Worm (Caenorhabditis elegans) whole organism, L2 larva: ENCODE measurements around the gene F42A9.6.

Experiments
- C34F6.9 ChIP-seq: fragments of 150-350 bp; optimal IDR thresholded peaks from 2 replicates; lab custom pipeline; 2014; ENCODE audit warnings: missing biosample characterization, missing genetic modification characterization
- F13H6.1 ChIP-seq: sonication (generic microtip); optimal IDR thresholded peaks from 2 replicates; lab custom pipeline; 2016; ENCODE audit warnings: missing genetic modification characterization, missing compliant biosample characterization
- Y55F3AM.14 ChIP-seq: fragments of 200-800 bp; sonication (Bioruptor generic); optimal IDR thresholded peaks from 2 replicates; lab custom pipeline; 2018; ENCODE audit warnings: mild to moderate bottlenecking, missing genetic modification characterization, missing compliant biosample characterization
- alr-1 ChIP-seq: fragments of 150-350 bp; optimal IDR thresholded peaks from 2 replicates; lab custom pipeline; 2014; ENCODE audit warnings: missing biosample characterization, missing genetic modification characterization
- aly-2 ChIP-seq: fragments of 150-350 bp; optimal IDR thresholded peaks from 2 replicates; lab custom pipeline; 2014; ENCODE audit warnings: missing biosample characterization, missing genetic modification characterization
- ama-1 ChIP-seq: fragments of 150-350 bp; optimal IDR thresholded peaks from 2 replicates; lab custom pipeline; 2018; ENCODE audit warnings: inconsistent platforms
- blmp-1 ChIP-seq: sonication (generic microtip); optimal IDR thresholded peaks from 2 replicates; lab custom pipeline; 2017; ENCODE audit warnings: missing genetic modification characterization, mild to moderate bottlenecking, missing compliant biosample characterization, antibody characterized with exemption, moderate library complexity; ENCODE audit not compliant: insufficient read depth
- ceh-16 ChIP-seq: fragments of 150-350 bp; optimal IDR thresholded peaks from 2 replicates; lab custom pipeline; 2014; ENCODE audit warnings: missing biosample characterization, missing genetic modification characterization
- ceh-82 ChIP-seq: fragments of 150-350 bp; optimal IDR thresholded peaks from 2 replicates; lab custom pipeline; 2014; ENCODE audit warnings: missing biosample characterization, missing genetic modification characterization
- crh-2 ChIP-seq: sonication (generic microtip); optimal IDR thresholded peaks from 2 replicates; lab custom pipeline; 2017; ENCODE audit warnings: missing biosample characterization, missing genetic modification characterization
- dmd-4 ChIP-seq: sonication (generic microtip); optimal IDR thresholded peaks from 2 replicates; lab custom pipeline; 2017; ENCODE audit warnings: missing biosample characterization, missing genetic modification characterization
- egl-27 ChIP-seq: sonication (generic microtip); optimal IDR thresholded peaks from 3 replicates; lab custom pipeline; 2017; ENCODE audit warnings: missing biosample characterization, missing genetic modification reagents, missing genetic modification characterization
- elt-1 ChIP-seq: fragments of 150-350 bp; optimal IDR thresholded peaks from 2 replicates; lab custom pipeline; 2014; ENCODE audit warnings: missing biosample characterization, missing genetic modification characterization
- elt-3 ChIP-seq: sonication (generic microtip); optimal IDR thresholded peaks from 2 replicates; lab custom pipeline; 2017; ENCODE audit warnings: missing biosample characterization, missing genetic modification characterization
- fos-1 ChIP-seq: fragments of 150-350 bp; optimal IDR thresholded peaks from 2 replicates; lab custom pipeline; 2014; ENCODE audit warnings: missing biosample characterization, missing genetic modification characterization
- gmeb-1 ChIP-seq: fragments of 150-350 bp; optimal IDR thresholded peaks from 2 replicates; lab custom pipeline; 2014; ENCODE audit warnings: missing biosample characterization, missing genetic modification characterization
- lin-11 ChIP-seq: fragments of 150-350 bp; sonication (generic microtip); optimal IDR thresholded peaks from 2 replicates; lab custom pipeline; 2014; ENCODE audit warnings: missing biosample characterization, missing genetic modification characterization, inconsistent platforms, mixed read lengths
- lin-39 ChIP-seq: fragments of 150-350 bp; optimal IDR thresholded peaks from 2 replicates; lab custom pipeline; 2014; ENCODE audit warnings: missing biosample characterization, missing genetic modification reagents, missing genetic modification characterization
- lsy-2 ChIP-seq, 2 experiments: fragments of 150-350 bp in 1 of 2; sonication (generic microtip) in 1 of 2; optimal IDR thresholded peaks; 2 replicates each; lab custom pipeline; 2014 to 2017; ENCODE audit warnings: missing biosample characterization in 2 of 2, missing genetic modification characterization in 2 of 2
- mab-5 ChIP-seq: fragments of 150-350 bp; optimal IDR thresholded peaks from 2 replicates; lab custom pipeline; 2014; ENCODE audit warnings: missing biosample characterization, missing genetic modification characterization
- mbf-1 ChIP-seq: sonication (generic microtip); optimal IDR thresholded peaks from 2 replicates; lab custom pipeline; 2017; ENCODE audit warnings: missing biosample characterization, missing genetic modification characterization
- mdl-1 ChIP-seq, 2 experiments: fragments of 150-350 bp in 1 of 2; sonication (generic microtip) in 1 of 2; optimal IDR thresholded peaks; 2 replicates each; lab custom pipeline; 2017; ENCODE audit warnings: missing biosample characterization in 2 of 2, missing genetic modification characterization in 2 of 2
- nhr-10 ChIP-seq: sonication (generic microtip); optimal IDR thresholded peaks from 2 replicates; lab custom pipeline; 2017; ENCODE audit warnings: missing biosample characterization, missing genetic modification characterization
- nhr-11 ChIP-seq: fragments of 150-350 bp; optimal IDR thresholded peaks from 2 replicates; lab custom pipeline; 2014; ENCODE audit warnings: missing biosample characterization, missing genetic modification characterization
- nhr-129 ChIP-seq: fragments of 150-350 bp; optimal IDR thresholded peaks from 2 replicates; lab custom pipeline; 2014; ENCODE audit warnings: missing biosample characterization, missing genetic modification characterization
- nhr-21 ChIP-seq: fragments of 150-350 bp; optimal IDR thresholded peaks from 2 replicates; lab custom pipeline; 2014; ENCODE audit warnings: missing biosample characterization, missing genetic modification characterization
- nhr-23 ChIP-seq: fragments of 150-350 bp; optimal IDR thresholded peaks from 2 replicates; lab custom pipeline; 2014; ENCODE audit warnings: missing biosample characterization, missing genetic modification reagents, missing genetic modification characterization
- nhr-25 ChIP-seq: fragments of 150-350 bp; sonication (generic microtip); optimal IDR thresholded peaks from 3 replicates; lab custom pipeline; 2014; ENCODE audit warnings: missing biosample characterization, missing genetic modification characterization
- nhr-6 ChIP-seq: fragments of 150-350 bp; optimal IDR thresholded peaks from 2 replicates; lab custom pipeline; 2014; ENCODE audit warnings: missing biosample characterization, missing genetic modification characterization
- nhr-77 ChIP-seq: fragments of 150-350 bp; optimal IDR thresholded peaks from 2 replicates; lab custom pipeline; 2014; ENCODE audit warnings: missing biosample characterization, missing genetic modification characterization
- peb-1 ChIP-seq: fragments of 150-350 bp; optimal IDR thresholded peaks from 2 replicates; lab custom pipeline; 2014; ENCODE audit warnings: missing biosample characterization, missing genetic modification characterization
- sem-4 ChIP-seq: fragments of 150-350 bp; optimal IDR thresholded peaks from 2 replicates; lab custom pipeline; 2014; ENCODE audit warnings: missing biosample characterization, missing genetic modification reagents, missing genetic modification characterization
- skn-1 ChIP-seq: sonication (generic microtip); optimal IDR thresholded peaks from 2 replicates; lab custom pipeline; 2017; ENCODE audit warnings: missing biosample characterization, missing genetic modification characterization
- sma-3 ChIP-seq: sonication (generic microtip); optimal IDR thresholded peaks from 2 replicates; lab custom pipeline; 2016; ENCODE audit warnings: missing genetic modification reagents, missing genetic modification characterization, missing compliant biosample characterization
- sma-9 ChIP-seq, 2 experiments: fragments of 150-350 bp in 1 of 2; sonication (generic microtip) in 1 of 2; optimal IDR thresholded peaks; 2 replicates each; lab custom pipeline; 2014 to 2016; ENCODE audit warnings: missing genetic modification characterization in 2 of 2, mild to moderate bottlenecking in 1 of 2, missing biosample characterization in 1 of 2, missing compliant biosample characterization in 1 of 2, missing genetic modification reagents in 1 of 2, moderate library complexity in 1 of 2
- snpc-4 ChIP-seq: fragments of 150-350 bp; optimal IDR thresholded peaks from 2 replicates; lab custom pipeline; 2014; ENCODE audit warnings: missing biosample characterization, missing genetic modification characterization
- unc-39 ChIP-seq: fragments of 150-350 bp; optimal IDR thresholded peaks from 2 replicates; lab custom pipeline; 2014; ENCODE audit warnings: missing biosample characterization, missing genetic modification characterization
- unc-55 ChIP-seq: fragments of 150-350 bp; sonication (generic microtip); optimal IDR thresholded peaks from 3 replicates; lab custom pipeline; 2014; ENCODE audit warnings: missing biosample characterization, missing genetic modification reagents, missing genetic modification characterization
- unc-62 ChIP-seq: fragments of 150-350 bp; optimal IDR thresholded peaks from 2 replicates; lab custom pipeline; 2014; ENCODE audit warnings: missing biosample characterization, missing genetic modification reagents, missing genetic modification characterization
- zag-1 ChIP-seq: fragments of 150-350 bp; optimal IDR thresholded peaks from 2 replicates; lab custom pipeline; 2014; ENCODE audit warnings: missing biosample characterization, missing genetic modification characterization
- ztf-1 ChIP-seq: fragments of 200-800 bp; sonication (Bioruptor generic); conservative IDR thresholded peaks from 2 replicates; pipeline ENCODE4 v1.3.6; 2022; ENCODE audit warnings: missing genetic modification characterization, missing compliant biosample characterization
- ztf-4 ChIP-seq: fragments of 150-350 bp; optimal IDR thresholded peaks from 2 replicates; lab custom pipeline; 2014; ENCODE audit warnings: missing biosample characterization, missing genetic modification characterization

Gene F42A9.6

DNA sequence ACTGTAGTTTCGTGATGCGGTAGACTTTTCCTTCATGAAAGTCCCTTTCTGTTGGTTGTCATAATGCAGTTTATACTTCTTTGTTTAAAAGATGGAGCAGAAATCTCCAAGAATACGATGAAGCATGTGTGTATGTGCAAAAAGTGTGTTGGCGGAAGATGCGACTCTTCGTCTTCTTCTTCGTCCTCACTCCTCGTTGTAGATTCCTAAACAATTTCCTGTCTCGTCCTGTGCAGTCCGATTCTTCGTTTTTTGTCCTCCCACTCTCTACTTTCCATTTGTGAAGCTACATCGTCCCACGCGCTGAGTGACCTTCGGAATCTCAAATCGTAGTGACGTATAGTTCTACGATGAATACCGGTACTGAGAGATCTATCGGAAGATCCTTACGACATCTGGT is 19.2 kb downstream of the F42A9.6 start:
- TF ChIP-seq ztf-4 (no peak), ztf-1 (GFP tag; lab: Robert Waterston, UW) (no peak), sem-4 (no peak), dmd-4 (tag; lab: Kevin White, UChicago) (no peak), lin-11 (tag; lab: Kevin White, UChicago) (no peak), ama-1 (lab: Kevin White, UChicago) (no peak), nhr-129 (tag; lab: Kevin White, UChicago) (no peak), peb-1 (tag; lab: Kevin White, UChicago) (no peak), nhr-6 (tag; lab: Kevin White, UChicago) (no peak), aly-2 (tag; lab: Kevin White, UChicago) (no peak), mab-5 (tag; lab: Kevin White, UChicago) (no peak), nhr-11 (no peak), lin-39 (tag; lab: Kevin White, UChicago) (no peak)

- TF ChIP-seq C34F6.9 (tag; lab: Kevin White, UChicago) = peak; percentile 59
- no peak for TF ChIP-seq ceh-16 (tag; lab: Kevin White, UChicago)
- peak; percentile 83 for TF ChIP-seq nhr-129 (tag; lab: Kevin White, UChicago)
- no peak for TF ChIP-seq Y55F3AM.14
- no peak for TF ChIP-seq ceh-82 (tag; lab: Kevin White, UChicago)
- TF ChIP-seq sma-3 = no peak
- TF ChIP-seq nhr-21 (tag; lab: Kevin White, UChicago) = no peak
- TF ChIP-seq nhr-77 = no peak
- TF ChIP-seq unc-39 (tag; lab: Kevin White, UChicago) = no peak
- TF ChIP-seq sem-4 = peak; percentile 56
- TF ChIP-seq nhr-25 (tag; lab: Kevin White, UChicago) = no peak
- no peak for TF ChIP-seq dmd-4 (tag; lab: Kevin White, UChicago)
- TF ChIP-seq gmeb-1 (tag; lab: Kevin White, UChicago) = no peak
- peak; percentile 61 for TF ChIP-seq ztf-4
- TF ChIP-seq aly-2 (tag; lab: Kevin White, UChicago) = no peak
- peak; percentile 86 for TF ChIP-seq F13H6.1 (tag; lab: Kevin White, UChicago)
- TF ChIP-seq snpc-4 (tag; lab: Kevin White, UChicago) = peak; percentile 39
- TF ChIP-seq lin-39 (tag; lab: Kevin White, UChicago) = no peak
- peak; percentile 63 for TF ChIP-seq sma-9 (GFP tag; optimal IDR thresholded peaks at IDR 0.05; lab: Kevin White, UChicago)
- no peak for TF ChIP-seq sma-9 (tag; optimal IDR thresholded peaks at IDR 0.05; lab: Kevin White, UChicago)
- TF ChIP-seq egl-27 (tag; lab: Kevin White, UChicago) = no peak
- no peak for TF ChIP-seq zag-1 (tag; lab: Kevin White, UChicago)
- no peak for TF ChIP-seq mbf-1
- TF ChIP-seq ztf-1 (GFP tag; lab: Robert Waterston, UW) = no peak
- TF ChIP-seq alr-1 (tag; lab: Kevin White, UChicago) = no peak
- no peak for TF ChIP-seq nhr-23
- TF ChIP-seq crh-2 = peak; percentile 59
- TF ChIP-seq mdl-1 (tag; optimal IDR thresholded peaks at IDR 0.05; lab: Kevin White, UChicago) = peak in 1 of 2 experiments; percentile 36
- no peak for TF ChIP-seq nhr-6 (tag; lab: Kevin White, UChicago)
- TF ChIP-seq skn-1 = no peak
- TF ChIP-seq fos-1 = no peak
- TF ChIP-seq unc-62 (GFP tag; lab: Kevin White, UChicago) = no peak
- no peak for TF ChIP-seq peb-1 (tag; lab: Kevin White, UChicago)
- TF ChIP-seq blmp-1 (tag; lab: Kevin White, UChicago) = no peak
- TF ChIP-seq unc-55 (GFP tag; lab: Kevin White, UChicago) = peak; percentile 65
- no peak for TF ChIP-seq elt-1 (tag; lab: Kevin White, UChicago)
- TF ChIP-seq nhr-10 (tag; lab: Kevin White, UChicago) = no peak
- no peak for TF ChIP-seq elt-3 (tag; lab: Kevin White, UChicago)
- TF ChIP-seq lsy-2 (tag; optimal IDR thresholded peaks at IDR 0.05; lab: Kevin White, UChicago) = peak; percentile 35 to 59
- no peak for TF ChIP-seq mab-5 (tag; lab: Kevin White, UChicago)
Observed at ce11 chrIV:8629609-8630052, 20.6 kb downstream of the F42A9.6 start.
